Worm (Caenorhabditis elegans): ENCODE data around the gene ZK813.6.

Gene ZK813.6

ce11 chrX:3396735-3397134, 27.9 kb upstream of the ZK813.6 start:
- TF ChIP-seq ceh-39 (tag; optimal IDR thresholded peaks at IDR 0.05) (no peak), elt-1 (tag; optimal IDR thresholded peaks at IDR 0.05; ENCODE audit: borderline replicate concordance, insufficient read depth) (peak; percentile 83), nhr-237 (tag; optimal IDR thresholded peaks at IDR 0.05) (no peak)

ce11 chrX:3399917-3400316, 24.7 kb upstream of the ZK813.6 start, which contains the start of gene cht-1:
cht-1 (minus strand) TSS chrX:3400017.
- TF ChIP-seq tbx-8 (GFP tag; optimal IDR thresholded peaks at IDR 0.05) (no peak), ham-2 (GFP tag; optimal IDR thresholded peaks at IDR 0.05) (no peak)

- peak; percentile 76 for TF ChIP-seq elt-1 (tag; optimal IDR thresholded peaks at IDR 0.05; ENCODE audit: borderline replicate concordance, insufficient read depth)
- no peak for TF ChIP-seq hlh-1 (tag; optimal IDR thresholded peaks at IDR 0.05)
- TF ChIP-seq nhr-2 (tag; optimal IDR thresholded peaks at IDR 0.05), result peak; percentile 86
- TF ChIP-seq M03D4.4 (tag; optimal IDR thresholded peaks at IDR 0.05), result no peak
- no peak for TF ChIP-seq unc-62 (GFP tag; optimal IDR thresholded peaks at IDR 0.05)
- no peak for TF ChIP-seq unc-39 (tag; optimal IDR thresholded peaks at IDR 0.05)
- no peak for TF ChIP-seq mep-1 (tag; optimal IDR thresholded peaks at IDR 0.05)
- TF ChIP-seq flh-1 (GFP tag; optimal IDR thresholded peaks at IDR 0.05), result no peak
- TF ChIP-seq nhr-237 (tag; optimal IDR thresholded peaks at IDR 0.05), result no peak
Measured at ce11 chrX:3400387-3400786, 24.2 kb upstream of the ZK813.6 start.

ce11 chrX:3401701-3402100, 22.9 kb upstream of the ZK813.6 start, which contains the start of gene C04F6.9:
C04F6.9 (plus strand) TSS chrX:3402001.
- TF ChIP-seq zip-8 (tag; optimal IDR thresholded peaks at IDR 0.05) (no peak), sem-2 (GFP tag; optimal IDR thresholded peaks at IDR 0.05) (no peak), lin-32 (GFP tag; optimal IDR thresholded peaks at IDR 0.05) (no peak), sptf-1 (tag; optimal IDR thresholded peaks at IDR 0.05) (no peak), elt-1 (tag; optimal IDR thresholded peaks at IDR 0.05; ENCODE audit: borderline replicate concordance, insufficient read depth) (no peak), nhr-12 (tag; optimal IDR thresholded peaks at IDR 0.05) (no peak), ceh-43 (GFP tag; optimal IDR thresholded peaks at IDR 0.05) (no peak), unc-62 (GFP tag; optimal IDR thresholded peaks at IDR 0.05) (no peak), unc-39 (tag; optimal IDR thresholded peaks at IDR 0.05) (no peak), bed-3 (GFP tag; optimal IDR thresholded peaks at IDR 0.05) (no peak), ceh-83 (GFP tag; optimal IDR thresholded peaks at IDR 0.05) (no peak), ztf-11 (tag; optimal IDR thresholded peaks at IDR 0.05) (no peak), mls-2 (tag; optimal IDR thresholded peaks at IDR 0.05) (no peak)

- TF ChIP-seq ham-2 (GFP tag; optimal IDR thresholded peaks at IDR 0.05) (no peak), ztf-11 (tag; optimal IDR thresholded peaks at IDR 0.05) (no peak)
Measured at ce11 chrX:3403195-3403594, 21.4 kb upstream of the ZK813.6 start, which contains the start of gene vit-5. vit-5 (plus strand) TSS chrX:3403471.

- no peak for TF ChIP-seq zip-8 (tag; optimal IDR thresholded peaks at IDR 0.05)
- TF ChIP-seq mab-5 (tag; optimal IDR thresholded peaks at IDR 0.05), result no peak
- no peak for TF ChIP-seq hlh-1 (tag; optimal IDR thresholded peaks at IDR 0.05)
- no peak for TF ChIP-seq ceh-43 (GFP tag; optimal IDR thresholded peaks at IDR 0.05)
Measured at ce11 chrX:3408717-3409303, 15.8 kb upstream of the ZK813.6 start.

- no peak for TF ChIP-seq nhr-12 (tag; optimal IDR thresholded peaks at IDR 0.05)
- no peak for TF ChIP-seq lin-13 (tag; optimal IDR thresholded peaks at IDR 0.05)
- TF ChIP-seq ceh-39 (tag; optimal IDR thresholded peaks at IDR 0.05), result no peak
- peak; percentile 9 for TF ChIP-seq hlh-1 (tag; optimal IDR thresholded peaks at IDR 0.05)
Measured at ce11 chrX:3411565-3412022, 13.0 kb upstream of the ZK813.6 start, which contains the start of gene unc-78. unc-78 (minus strand) TSS chrX:3411615.

- TF ChIP-seq ceh-43 (GFP tag; optimal IDR thresholded peaks at IDR 0.05) (no peak), ceh-39 (tag; optimal IDR thresholded peaks at IDR 0.05) (no peak), mls-2 (tag; optimal IDR thresholded peaks at IDR 0.05) (no peak), flh-1 (GFP tag; optimal IDR thresholded peaks at IDR 0.05) (no peak), nhr-2 (tag; optimal IDR thresholded peaks at IDR 0.05) (no peak), cnd-1 (tag; optimal IDR thresholded peaks at IDR 0.05) (no peak), unc-120 (tag; optimal IDR thresholded peaks at IDR 0.05; ENCODE audit: poor library complexity, severe bottlenecking) (no peak), ham-2 (GFP tag; optimal IDR thresholded peaks at IDR 0.05) (peak; percentile 45), nhr-12 (tag; optimal IDR thresholded peaks at IDR 0.05) (no peak), zip-8 (tag; optimal IDR thresholded peaks at IDR 0.05) (no peak), elt-1 (tag; optimal IDR thresholded peaks at IDR 0.05; ENCODE audit: borderline replicate concordance, insufficient read depth) (peak; percentile 4)
Measured at ce11 chrX:3414660-3415144, 9.9 kb upstream of the ZK813.6 start, which contains the start of gene dhs-27. dhs-27 (minus strand) TSS chrX:3414710.

Measured in whole organism, mixed stage, embryonic.